Fruit fly (Drosophila melanogaster) whole organism: ENCODE results near the gene CG33635.

Experiments used
- psq ChIP-seq: fragments of >200 bp; optimal IDR thresholded peaks from 2 replicates; lab custom pipeline; 2017
- usp ChIP-seq: fragments of >200 bp; optimal IDR thresholded peaks from 2 replicates; lab custom pipeline; 2017; ENCODE audit warnings: missing biosample characterization, missing genetic modification characterization, mixed read lengths

- TF ChIP-seq psq (lab: Kevin White, UChicago) (no peak), usp (GFP tag; lab: Kevin White, UChicago) (no peak)
Observed at dm6 chr2L:179119-179518, 20.7 kb upstream of the CG33635 start.
